Fruit fly (Drosophila melanogaster) whole organism, embryonic: ENCODE results near the gene CG17349.

ENCODE experiments used
- Aef1 ChIP-seq: fragments of 200-800 bp; sonication (Bioruptor generic); IDR thresholded peaks from 3 replicates; pipeline ENCODE4 v1.3.6; 2022; ENCODE audit warnings: missing biosample characterization, missing genetic modification characterization
- CG10267 ChIP-seq: fragments of 200-800 bp; sonication (Bioruptor generic); optimal IDR thresholded peaks from 2 replicates; lab custom pipeline; 2018; ENCODE audit warnings: missing biosample characterization, mild to moderate bottlenecking, missing genetic modification characterization, moderate library complexity
- CG10366 ChIP-seq: fragments of 200-800 bp; sonication (Bioruptor generic); IDR thresholded peaks from 2 replicates; pipeline ENCODE4 v1.3.6; 2022; ENCODE audit warnings: missing biosample characterization, missing genetic modification characterization
- CG10565 ChIP-seq: fragments of 200-800 bp; sonication (Bioruptor generic); optimal IDR thresholded peaks from 3 replicates; lab custom pipeline; 2016; ENCODE audit warnings: missing biosample characterization, mild to moderate bottlenecking, missing genetic modification characterization
- CG12659 ChIP-seq: fragments of 200-800 bp; sonication (Bioruptor generic); optimal IDR thresholded peaks from 3 replicates; lab custom pipeline; 2017; ENCODE audit warnings: mild to moderate bottlenecking, missing biosample characterization, missing genetic modification reagents, missing genetic modification characterization
- CG14014 ChIP-seq: fragments of 200-800 bp; sonication (Bioruptor generic); IDR thresholded peaks from 2 replicates; pipeline ENCODE4 v1.3.6; 2022; ENCODE audit warnings: missing biosample characterization, missing genetic modification characterization
- CG14441 ChIP-seq: fragments of 200-800 bp; sonication (Bioruptor generic); IDR thresholded peaks from 2 replicates; pipeline ENCODE4 v1.3.6; 2022; ENCODE audit warnings: missing biosample characterization, missing genetic modification characterization
- CG14667 ChIP-seq: fragments of 200-800 bp; sonication (Bioruptor generic); IDR thresholded peaks from 2 replicates; pipeline ENCODE4 v1.3.6; 2022; ENCODE audit warnings: missing biosample characterization, missing genetic modification characterization
- CG15269 ChIP-seq: fragments of 200-800 bp; sonication (Bioruptor generic); optimal IDR thresholded peaks from 2 replicates; lab custom pipeline; 2018; ENCODE audit warnings: missing biosample characterization, mild to moderate bottlenecking, missing genetic modification characterization, moderate library complexity
- CG16813 ChIP-seq: fragments of 200-800 bp; sonication (Bioruptor generic); IDR thresholded peaks from 3 replicates; pipeline ENCODE4 v1.3.6; 2022; ENCODE audit warnings: missing biosample characterization, missing genetic modification characterization; ENCODE audit not compliant: partially characterized antibody
- CG17186 ChIP-seq: fragments of 200-800 bp; sonication (Bioruptor generic); optimal IDR thresholded peaks from 3 replicates; lab custom pipeline; 2017; ENCODE audit warnings: missing biosample characterization, missing genetic modification reagents, missing genetic modification characterization
- CG17912 ChIP-seq: fragments of 200-800 bp; sonication (Bioruptor generic); optimal IDR thresholded peaks from 2 replicates; lab custom pipeline; 2018; ENCODE audit warnings: missing biosample characterization, mild to moderate bottlenecking, missing genetic modification characterization
- CG33213 ChIP-seq: fragments of 200-800 bp; sonication (Bioruptor generic); optimal IDR thresholded peaks from 3 replicates; lab custom pipeline; 2016; ENCODE audit warnings: missing biosample characterization, missing genetic modification characterization
- CG3838 ChIP-seq: fragments of 200-800 bp; sonication (Bioruptor generic); optimal IDR thresholded peaks from 3 replicates; lab custom pipeline; 2016; ENCODE audit warnings: missing biosample characterization, missing genetic modification characterization
- CG43689 ChIP-seq: fragments of 200-800 bp; sonication (Bioruptor generic); IDR thresholded peaks from 2 replicates; pipeline ENCODE4 v1.3.6; 2022; ENCODE audit warnings: missing biosample characterization, missing genetic modification characterization
- CG4404 ChIP-seq: fragments of 200-800 bp; sonication (Bioruptor generic); IDR thresholded peaks from 2 replicates; pipeline ENCODE4 v1.3.6; 2022; ENCODE audit warnings: missing biosample characterization, missing genetic modification characterization
- CG6683 ChIP-seq: fragments of 200-800 bp; sonication (Bioruptor generic); optimal IDR thresholded peaks from 2 replicates; lab custom pipeline; 2017; ENCODE audit warnings: missing biosample characterization, mild to moderate bottlenecking, missing genetic modification characterization, missing genetic modification reagents
- CG6813 ChIP-seq: fragments of 200-800 bp; sonication (Bioruptor generic); optimal IDR thresholded peaks from 2 replicates; lab custom pipeline; 2017; ENCODE audit warnings: missing biosample characterization, missing genetic modification characterization, mild to moderate bottlenecking, moderate library complexity, missing genetic modification reagents
- CG7271 ChIP-seq: fragments of 200-800 bp; sonication (Bioruptor generic); optimal IDR thresholded peaks from 2 replicates; lab custom pipeline; 2018; ENCODE audit warnings: missing biosample characterization, mild to moderate bottlenecking, missing genetic modification characterization, moderate library complexity
- CG9797 ChIP-seq: fragments of 200-800 bp; sonication (Bioruptor generic); optimal IDR thresholded peaks from 3 replicates; lab custom pipeline; 2018; ENCODE audit warnings: missing biosample characterization, mild to moderate bottlenecking, missing genetic modification characterization
- CG9876 ChIP-seq: fragments of 200-800 bp; sonication (Bioruptor generic); optimal IDR thresholded peaks from 2 replicates; lab custom pipeline; 2016; ENCODE audit warnings: missing biosample characterization, missing genetic modification characterization
- CoRest ChIP-seq: fragments of 200-800 bp; sonication (Bioruptor generic); optimal IDR thresholded peaks from 3 replicates; lab custom pipeline; 2018; ENCODE audit warnings: missing biosample characterization, mild to moderate bottlenecking, missing genetic modification characterization, moderate library complexity
- Dref ChIP-seq: fragments of 200-800 bp; sonication (Bioruptor generic); IDR thresholded peaks from 2 replicates; pipeline ENCODE4 v1.3.6; 2022; ENCODE audit warnings: missing biosample characterization, missing genetic modification characterization
- Hand ChIP-seq: fragments of 200-800 bp; sonication (Bioruptor generic); optimal IDR thresholded peaks from 2 replicates; lab custom pipeline; 2017; ENCODE audit warnings: mild to moderate bottlenecking, missing biosample characterization, missing genetic modification reagents, missing genetic modification characterization
- MBD-R2 ChIP-seq: fragments of 200-800 bp; sonication (Bioruptor generic); IDR thresholded peaks from 2 replicates; pipeline ENCODE4 v1.3.6; 2022; ENCODE audit warnings: missing biosample characterization, missing genetic modification characterization
- Nf-YA ChIP-seq: fragments of 200-800 bp; sonication (Bioruptor generic); IDR thresholded peaks from 2 replicates; pipeline ENCODE4 v1.3.6; 2022; ENCODE audit warnings: missing biosample characterization, missing genetic modification characterization
- Nf-YC ChIP-seq: fragments of 200-800 bp; optimal IDR thresholded peaks from 3 replicates; lab custom pipeline; 2019; ENCODE audit warnings: missing biosample characterization, mild to moderate bottlenecking, missing genetic modification characterization, moderate library complexity
- Rx ChIP-seq: fragments of 200-800 bp; sonication (Bioruptor generic); IDR thresholded peaks from 2 replicates; pipeline ENCODE4 v1.3.6; 2022; ENCODE audit warnings: missing biosample characterization, missing genetic modification characterization
- Sin3A ChIP-seq: fragments of >200 bp; optimal IDR thresholded peaks from 2 replicates; lab custom pipeline; 2018
- Spps ChIP-seq: fragments of 200-800 bp; sonication (Bioruptor generic); optimal IDR thresholded peaks from 2 replicates; lab custom pipeline; 2018; ENCODE audit warnings: missing biosample characterization, mild to moderate bottlenecking, missing genetic modification characterization
- TFAM ChIP-seq: fragments of 200-800 bp; sonication (Bioruptor generic); optimal IDR thresholded peaks from 2 replicates; lab custom pipeline; 2017; ENCODE audit warnings: missing biosample characterization, missing genetic modification characterization, inconsistent platforms
- caup ChIP-seq: fragments of 200-800 bp; sonication (Bioruptor generic); optimal IDR thresholded peaks from 3 replicates; lab custom pipeline; 2017; ENCODE audit warnings: missing biosample characterization, mild to moderate bottlenecking, missing genetic modification characterization, moderate library complexity; ENCODE audit not compliant: severe bottlenecking
- cg ChIP-seq: fragments of 200-800 bp; sonication (Bioruptor generic); optimal IDR thresholded peaks from 3 replicates; lab custom pipeline; 2019; ENCODE audit warnings: missing biosample characterization, mild to moderate bottlenecking, missing genetic modification characterization, moderate library complexity
- chif ChIP-seq, 2 experiments: fragments of 200-800 bp; sonication (Bioruptor generic); optimal IDR thresholded peaks; 3 replicates each; lab custom pipeline; 2016; ENCODE audit warnings: missing biosample characterization in 2 of 2, missing genetic modification characterization in 2 of 2
- crc ChIP-seq: fragments of 200-800 bp; sonication (Bioruptor generic); optimal IDR thresholded peaks from 2 replicates; lab custom pipeline; 2016; ENCODE audit warnings: missing biosample characterization, missing genetic modification characterization
- fd3F ChIP-seq: fragments of 200-800 bp; sonication (Bioruptor generic); optimal IDR thresholded peaks from 2 replicates; lab custom pipeline; 2018; ENCODE audit warnings: missing biosample characterization, mild to moderate bottlenecking, missing genetic modification characterization, moderate library complexity
- fd96Cb ChIP-seq: fragments of 200-800 bp; sonication (Bioruptor generic); optimal IDR thresholded peaks from 2 replicates; lab custom pipeline; 2018; ENCODE audit warnings: missing biosample characterization, mild to moderate bottlenecking, missing genetic modification characterization, moderate library complexity
- ham ChIP-seq: fragments of 200-800 bp; sonication (Bioruptor generic); IDR thresholded peaks from 2 replicates; pipeline ENCODE4 v1.3.6; 2022; ENCODE audit warnings: missing biosample characterization, missing genetic modification characterization
- jigr1 ChIP-seq: fragments of 200-800 bp; sonication (Bioruptor generic); IDR thresholded peaks from 3 replicates; pipeline ENCODE4 v1.3.6; 2022; ENCODE audit warnings: missing biosample characterization, missing genetic modification characterization
- jing ChIP-seq: fragments of 200-800 bp; sonication (Bioruptor generic); optimal IDR thresholded peaks from 2 replicates; lab custom pipeline; 2018; ENCODE audit warnings: missing biosample characterization, mild to moderate bottlenecking, missing genetic modification characterization
- klu ChIP-seq: fragments of 200-800 bp; sonication (Bioruptor generic); IDR thresholded peaks from 2 replicates; pipeline ENCODE4 v1.3.6; 2022; ENCODE audit warnings: missing biosample characterization, missing genetic modification characterization
- pum ChIP-seq: fragments of 200-800 bp; sonication (Bioruptor generic); optimal IDR thresholded peaks from 2 replicates; lab custom pipeline; 2016; ENCODE audit warnings: missing biosample characterization, missing genetic modification characterization
- repo ChIP-seq: fragments of 200-800 bp; sonication (Bioruptor generic); optimal IDR thresholded peaks from 2 replicates; lab custom pipeline; 2016; ENCODE audit warnings: missing biosample characterization, missing genetic modification characterization
- ro ChIP-seq: fragments of 200-800 bp; sonication (Bioruptor generic); IDR thresholded peaks from 2 replicates; pipeline ENCODE4 v1.3.6; 2022; ENCODE audit warnings: missing biosample characterization, missing genetic modification characterization
- seq ChIP-seq: fragments of 200-800 bp; sonication (Bioruptor generic); IDR thresholded peaks from 2 replicates; pipeline ENCODE4 v1.3.6; 2022; ENCODE audit warnings: missing biosample characterization, missing genetic modification characterization
- sr ChIP-seq: fragments of 200-800 bp; sonication (Bioruptor generic); IDR thresholded peaks from 3 replicates; pipeline ENCODE4 v1.3.6; 2022; ENCODE audit warnings: missing biosample characterization, missing genetic modification characterization
- twi ChIP-seq: fragments of 200-800 bp; optimal IDR thresholded peaks from 2 replicates; lab custom pipeline; 2019; ENCODE audit warnings: missing biosample characterization, mild to moderate bottlenecking, missing genetic modification characterization, moderate library complexity
- unc-4 ChIP-seq: fragments of 200-800 bp; sonication (Bioruptor generic); IDR thresholded peaks from 2 replicates; pipeline ENCODE4 v1.3.6; 2022; ENCODE audit warnings: missing biosample characterization, missing genetic modification characterization; ENCODE audit not compliant: partially characterized antibody
- zfh2 ChIP-seq: fragments of 200-800 bp; sonication (Bioruptor generic); optimal IDR thresholded peaks from 2 replicates; lab custom pipeline; 2016; ENCODE audit warnings: missing biosample characterization, missing genetic modification characterization

The CG17349 gene

DNA sequence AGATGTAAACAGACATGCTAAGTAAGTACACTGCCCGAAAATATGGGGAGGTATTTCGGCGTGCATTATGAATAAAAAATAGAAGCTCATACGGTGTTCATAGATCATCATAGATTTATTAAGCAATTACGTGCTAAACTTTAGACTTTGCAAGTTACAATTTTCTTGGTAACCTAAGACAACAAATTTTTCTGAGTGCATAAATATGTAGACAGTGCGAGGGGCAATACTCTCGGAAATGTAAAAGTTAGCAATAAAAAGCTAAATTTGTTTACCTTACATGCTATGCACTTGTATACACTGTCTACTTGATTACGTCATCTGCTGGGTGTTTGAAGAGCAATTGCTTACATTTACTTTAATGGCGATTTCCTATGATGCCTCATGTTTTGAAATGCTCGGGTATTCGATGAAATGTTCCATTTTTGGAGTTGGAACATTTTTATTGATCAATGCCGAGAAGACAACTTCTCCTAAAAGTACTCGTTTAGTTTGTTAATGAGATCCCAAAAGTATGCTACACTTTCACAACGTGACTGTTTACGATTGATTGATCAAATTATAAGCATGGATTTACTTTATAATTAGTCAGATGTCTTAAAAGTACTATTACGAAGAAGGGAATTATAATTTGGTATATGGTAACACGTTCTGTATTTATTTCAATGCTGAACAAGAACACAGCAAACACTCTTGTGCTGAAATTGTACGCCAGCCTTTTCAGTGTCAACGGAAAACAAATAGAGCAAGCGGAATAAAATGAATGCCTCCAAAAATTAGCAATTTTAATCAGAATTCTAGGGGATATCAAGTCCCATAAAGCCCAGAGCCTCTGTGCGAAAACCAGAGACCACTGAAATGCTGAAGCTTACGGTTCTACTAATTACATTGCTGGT lies 46.6 kb downstream of the CG17349 start, which contains the start of gene Lectin-galC1 (continued):
- TF ChIP-seq repo (GFP tag; lab: Kevin White, UChicago) (peak; percentile 81), CoRest (tag; lab: Kevin White, UChicago) (peak; percentile 91), ro (GFP tag; lab: Robert Waterston, UW) (no peak; the same call in 1 of the 2 replicates), CG33213 (GFP tag; lab: Kevin White, UChicago) (peak; percentile 78), CG17912 (GFP tag; lab: Kevin White, UChicago) (peak; percentile 29), CG15269 (peak; percentile 90), TFAM (GFP tag; lab: Kevin White, UChicago) (no peak), Hand (peak; percentile 56), CG9797 (GFP tag; lab: Kevin White, UChicago) (no peak), CG4404 (peak; percentile 77), CG3838 (peak; percentile 72), Nf-YA (GFP tag; lab: Robert Waterston, UW) (peak; percentile 46), CG10267 (tag; lab: Kevin White, UChicago) (peak; percentile 80), MBD-R2 (peak; percentile 42; the same call in 1 of the 2 replicates), jing (GFP tag; lab: Kevin White, UChicago) (peak; percentile 83), cg (GFP tag; lab: Kevin White, UChicago) (no peak), sr (GFP tag; lab: Robert Waterston, UW) (peak; percentile 79), zfh2 (GFP tag; lab: Kevin White, UChicago) (peak; percentile 12), CG10565 (peak; percentile 79), fd96Cb (tag; lab: Kevin White, UChicago) (peak; percentile 84), CG6683 (GFP tag; lab: Kevin White, UChicago) (peak; percentile 60), CG6813 (peak; percentile 85), CG9876 (GFP tag; lab: Kevin White, UChicago) (peak; percentile 67), CG10366 (GFP tag; lab: Robert Waterston, UW) (peak; percentile 85), jigr1 (GFP tag; lab: Robert Waterston, UW) (no peak), crc (GFP tag; lab: Kevin White, UChicago) (peak; percentile 72), caup (GFP tag; lab: Kevin White, UChicago) (peak; percentile 76), CG12659 (GFP tag; lab: Kevin White, UChicago) (peak; percentile 77), Sin3A (lab: Kevin White, UChicago) (no peak), CG16813 (no peak), ham (GFP tag; lab: Robert Waterston, UW) (no peak), Dref (GFP tag; lab: Robert Waterston, UW) (no peak), Nf-YC (tag; lab: Kevin White, UChicago) (peak; percentile 64), CG14441 (peak; percentile 83), twi (tag; lab: Kevin White, UChicago) (peak; percentile 80), CG14667 (peak; percentile 76; the same call in 1 of the 2 replicates), seq (GFP tag; lab: Robert Waterston, UW) (peak; percentile 88), Rx (GFP tag; lab: Robert Waterston, UW) (peak; percentile 75), Aef1 (peak; percentile 76), unc-4 (GFP tag; lab: Robert Waterston, UW) (no peak), CG7271 (tag; lab: Kevin White, UChicago) (peak; percentile 66), pum (peak; percentile 88), klu (GFP tag; lab: Robert Waterston, UW) (peak; percentile 36; the same call in 1 of the 2 replicates), CG43689 (GFP tag; lab: Robert Waterston, UW) (peak; percentile 58), chif (GFP tag; optimal IDR thresholded peaks at IDR 0.05; lab: Kevin White, UChicago) (peak; percentile 90 to 94), fd3F (peak; percentile 76), CG17186 (GFP tag; lab: Kevin White, UChicago) (peak; percentile 76), Spps (peak; percentile 57), CG14014 (GFP tag; lab: Robert Waterston, UW) (peak; percentile 85)
